Worm (Caenorhabditis elegans): ENCODE measurements around the gene C31G12.3.

The C31G12.3 gene

ce11 chrV:18167161-18167560, 17.8 kb upstream of the C31G12.3 start, which contains the start of gene C14A6.6:
C14A6.6 (minus strand) TSS chrV:18167261.
- TF ChIP-seq swsn-7 (tag; optimal IDR thresholded peaks at IDR 0.05) (no peak), pqm-1 (tag; optimal IDR thresholded peaks at IDR 0.05) (no peak), nhr-77 (tag; optimal IDR thresholded peaks at IDR 0.05) (no peak), C04F5.9 (tag; optimal IDR thresholded peaks at IDR 0.05) (no peak), nhr-47 (tag; optimal IDR thresholded peaks at IDR 0.05) (no peak)

- no peak for TF ChIP-seq nhr-84 (tag; optimal IDR thresholded peaks at IDR 0.05)
- no peak for TF ChIP-seq ztf-4 (tag; optimal IDR thresholded peaks at IDR 0.05)
- no peak for TF ChIP-seq lin-14 (GFP tag; optimal IDR thresholded peaks at IDR 0.05)
- TF ChIP-seq blmp-1 (tag; optimal IDR thresholded peaks at IDR 0.05): no peak
- TF ChIP-seq lsy-2 (tag; optimal IDR thresholded peaks at IDR 0.05): no peak
- no peak for TF ChIP-seq efl-1 (optimal IDR thresholded peaks at IDR 0.05)
- TF ChIP-seq efl-1 (GFP tag; optimal IDR thresholded peaks at IDR 0.05 in 1 of 2): no peak
- TF ChIP-seq ceh-90 (tag; optimal IDR thresholded peaks at IDR 0.05): no peak
- no peak for TF ChIP-seq hlh-17 (GFP tag; optimal IDR thresholded peaks at IDR 0.05; ENCODE audit: borderline replicate concordance)
- no peak for TF ChIP-seq jun-1 (tag; optimal IDR thresholded peaks at IDR 0.05)
- TF ChIP-seq egl-13 (tag; optimal IDR thresholded peaks at IDR 0.05): no peak
- TF ChIP-seq lin-35 (GFP tag; optimal IDR thresholded peaks at IDR 0.05): no peak
- no peak for TF ChIP-seq efl-3 (GFP tag; optimal IDR thresholded peaks at IDR 0.05)
- no peak for TF ChIP-seq unc-98 (GFP tag; IDR thresholded peaks at IDR 0.05)
Observed at ce11 chrV:18168266-18168665, 16.7 kb upstream of the C31G12.3 start, which contains the start of gene C14A6.7. C14A6.7 (minus strand) TSS chrV:18168366.

- TF ChIP-seq lin-39 (tag; optimal IDR thresholded peaks at IDR 0.05) (no peak), efl-1 (optimal IDR thresholded peaks at IDR 0.05) (no peak), efl-1 (GFP tag; optimal IDR thresholded peaks at IDR 0.05 in 1 of 2) (peak in 1 of 2 experiments; percentile 34)
Observed at ce11 chrV:18171568-18171967, 13.4 kb upstream of the C31G12.3 start, which contains the start of gene C14A6.8. C14A6.8 (minus strand) TSS chrV:18171668.

DNA sequence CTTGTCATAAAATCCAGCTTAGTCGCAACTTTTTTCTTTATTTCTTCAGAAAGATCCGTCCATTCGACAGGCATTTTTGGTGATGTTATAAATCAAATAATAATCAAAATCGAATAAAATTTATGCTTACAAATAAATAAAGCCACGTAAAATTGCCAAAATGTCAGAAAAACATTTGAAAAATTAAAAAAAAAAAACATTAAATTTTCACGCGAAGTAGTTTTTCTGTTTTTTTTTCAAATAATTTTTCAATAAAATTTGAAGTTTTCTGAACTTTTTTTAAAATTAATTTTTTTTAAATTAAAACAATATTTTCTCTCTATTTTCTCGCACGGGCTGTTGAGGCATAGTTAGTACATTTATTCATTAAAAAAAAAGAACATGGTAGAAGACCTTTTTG, 6.4 kb upstream of the C31G12.3 start, which contains the start of gene C31G12.4:
Gene C31G12.4, minus strand, starts transcription at position 101 of the 400 bp plus-strand sequence.
- TF ChIP-seq nhr-76 (tag; optimal IDR thresholded peaks at IDR 0.05) (no peak), nhr-77 (tag; optimal IDR thresholded peaks at IDR 0.05) (no peak), nhr-237 (tag; optimal IDR thresholded peaks at IDR 0.05) (no peak), nhr-11 (tag; optimal IDR thresholded peaks at IDR 0.05) (no peak), unc-130 (tag; optimal IDR thresholded peaks at IDR 0.05) (no peak)

ce11 chrV:18179663-18180062, 5.3 kb upstream of the C31G12.3 start, which contains the start of gene C31G12.1:
C31G12.1 (plus strand) TSS chrV:18179963.
- TF ChIP-seq rnt-1 (tag; optimal IDR thresholded peaks at IDR 0.05) (no peak), pax-3 (tag; optimal IDR thresholded peaks at IDR 0.05) (no peak), nhr-71 (tag; optimal IDR thresholded peaks at IDR 0.05) (no peak), unc-30 (tag; optimal IDR thresholded peaks at IDR 0.05) (no peak), pag-3 (tag; optimal IDR thresholded peaks at IDR 0.05; ENCODE audit: borderline replicate concordance, insufficient read depth) (no peak), C16A3.4 (tag; optimal IDR thresholded peaks at IDR 0.05) (no peak), ztf-4 (tag; optimal IDR thresholded peaks at IDR 0.05) (no peak), unc-98 (GFP tag; IDR thresholded peaks at IDR 0.05) (no peak), sup-37 (GFP tag; optimal IDR thresholded peaks at IDR 0.05) (no peak), nhr-47 (tag; optimal IDR thresholded peaks at IDR 0.05) (no peak), F16B12.6 (tag; optimal IDR thresholded peaks at IDR 0.05) (no peak), skn-1 (tag; optimal IDR thresholded peaks at IDR 0.05) (no peak), tlp-1 (tag; optimal IDR thresholded peaks at IDR 0.05) (no peak), mef-2 (tag; optimal IDR thresholded peaks at IDR 0.05) (no peak), jun-1 (tag; optimal IDR thresholded peaks at IDR 0.05) (no peak), lin-39 (tag; optimal IDR thresholded peaks at IDR 0.05) (no peak), aha-1 (tag; optimal IDR thresholded peaks at IDR 0.05) (no peak), nhr-90 (tag; optimal IDR thresholded peaks at IDR 0.05; ENCODE audit: poor library complexity) (no peak), lin-35 (GFP tag; optimal IDR thresholded peaks at IDR 0.05) (no peak)
